Worm (Caenorhabditis elegans): Measurements from ENCODE around the gene T28A11.17.

Gene T28A11.17

DNA sequence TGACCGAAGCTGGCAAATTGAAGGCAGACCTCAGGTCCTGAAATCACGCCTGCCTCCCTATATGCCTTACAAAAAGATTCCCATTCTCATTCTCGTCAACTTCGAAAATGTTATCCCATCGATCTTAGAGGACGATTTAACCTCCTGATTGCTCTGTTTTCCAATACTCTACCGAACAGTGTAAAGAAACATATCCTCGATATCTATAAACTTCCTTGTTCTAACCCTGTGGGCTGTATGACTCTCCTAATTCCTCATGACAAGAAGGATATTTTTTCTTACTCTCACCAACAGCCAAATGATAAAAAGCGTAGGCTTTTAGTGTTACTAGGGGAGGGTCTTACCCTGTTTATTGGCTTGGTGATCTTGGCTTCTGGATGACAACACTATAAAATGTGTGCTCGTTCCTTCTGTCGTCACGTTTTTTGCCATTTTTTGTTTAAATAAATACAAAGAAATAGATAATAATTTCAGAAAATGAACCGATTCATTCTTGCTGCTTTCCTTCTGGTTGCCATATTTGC lies 7.5 kb upstream of the T28A11.17 start, which contains the start of gene T28A11.4:
Gene T28A11.4 (plus strand): TSS at position 474 of the 524 bp plus-strand sequence.
- TF ChIP-seq nhr-27 (tag; optimal IDR thresholded peaks at IDR 0.05): no peak
- TF ChIP-seq akir-1 (GFP tag; optimal IDR thresholded peaks at IDR 0.05): no peak
- no peak for TF ChIP-seq lsy-27 (tag; optimal IDR thresholded peaks at IDR 0.05; ENCODE audit: borderline replicate concordance, insufficient read depth)

ce11 chrV:3273156-3273555 lies 7.1 kb upstream of the T28A11.17 start, which contains the start of gene T28A11.20:
Gene T28A11.20, minus strand, starts transcription at chrV:3273256.
- TF ChIP-seq F52B5.7 (tag; optimal IDR thresholded peaks at IDR 0.05): no peak
- no peak for TF ChIP-seq snpc-4 (GFP tag; optimal IDR thresholded peaks at IDR 0.05)
- no peak for TF ChIP-seq snpc-4 (tag; optimal IDR thresholded peaks at IDR 0.05)
- no peak for TF ChIP-seq ztf-28 (GFP tag; IDR thresholded peaks at IDR 0.05)
- no peak for TF ChIP-seq K12H6.12 (tag; optimal IDR thresholded peaks at IDR 0.05)
- TF ChIP-seq ekl-4 (GFP tag; IDR thresholded peaks at IDR 0.05): no peak
- TF ChIP-seq attf-3 (GFP tag; conservative IDR thresholded peaks at IDR 0.05): no peak
- TF ChIP-seq bed-1 (GFP tag; IDR thresholded peaks at IDR 0.05): no peak
- no peak for TF ChIP-seq ccch-3 (GFP tag; optimal IDR thresholded peaks at IDR 0.05)
- TF ChIP-seq B0019.2 (GFP tag; conservative IDR thresholded peaks at IDR 0.05): no peak
- TF ChIP-seq lir-1 (GFP tag; conservative IDR thresholded peaks at IDR 0.05): no peak
- TF ChIP-seq hrde-1 (tag; optimal IDR thresholded peaks at IDR 0.05; ENCODE audit: borderline replicate concordance): no peak
- no peak for TF ChIP-seq lag-1 (GFP tag; IDR thresholded peaks at IDR 0.05)
- no peak for TF ChIP-seq F55B11.4 (tag; optimal IDR thresholded peaks at IDR 0.05; ENCODE audit: borderline replicate concordance, insufficient read depth)
- no peak for TF ChIP-seq F57A8.1 (GFP tag; optimal IDR thresholded peaks at IDR 0.05)
- no peak for TF ChIP-seq snpc-1.3 (tag; optimal IDR thresholded peaks at IDR 0.05; ENCODE audit: insufficient read depth)
- no peak for TF ChIP-seq mel-28 (tag; optimal IDR thresholded peaks at IDR 0.05; ENCODE audit: borderline replicate concordance)
- TF ChIP-seq ztf-26 (tag; optimal IDR thresholded peaks at IDR 0.05): no peak

DNA sequence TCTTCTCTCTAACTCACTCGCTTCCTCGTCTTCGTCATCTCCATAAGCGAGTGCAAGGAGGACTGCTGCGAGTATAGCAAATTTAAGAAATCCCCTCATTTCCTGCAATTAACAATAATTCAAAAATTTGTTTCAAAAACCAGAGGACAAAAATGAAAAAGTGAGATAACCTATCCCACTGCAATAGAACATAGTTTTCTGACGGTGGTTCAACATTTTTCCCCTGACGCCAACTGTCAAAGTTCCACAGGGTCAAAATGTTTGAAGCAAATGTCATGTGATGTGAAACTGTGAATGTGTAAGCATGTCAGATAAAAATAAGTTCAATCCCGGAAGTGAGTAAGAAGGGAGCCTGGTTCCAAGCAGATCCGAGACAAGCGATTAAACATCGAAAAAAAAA lies 3.3 kb upstream of the T28A11.17 start, which contains the start of gene T28A11.19:
Gene T28A11.19 (minus strand): TSS at position 108 of the 400 bp plus-strand sequence.
- no peak for TF ChIP-seq F52B5.7 (tag; optimal IDR thresholded peaks at IDR 0.05)
- TF ChIP-seq Y79H2A.3 (GFP tag; conservative IDR thresholded peaks at IDR 0.05): no peak
- TF ChIP-seq chd-7 (tag; optimal IDR thresholded peaks at IDR 0.05): no peak
- no peak for TF ChIP-seq lir-1 (GFP tag; conservative IDR thresholded peaks at IDR 0.05)
- TF ChIP-seq dox-1 (GFP tag; IDR thresholded peaks at IDR 0.05): no peak
- TF ChIP-seq F55B11.4 (tag; optimal IDR thresholded peaks at IDR 0.05; ENCODE audit: borderline replicate concordance, insufficient read depth): no peak
- no peak for TF ChIP-seq F23B12.7 (tag; optimal IDR thresholded peaks at IDR 0.05; ENCODE audit: insufficient read depth)
- TF ChIP-seq F49E8.2 (tag; optimal IDR thresholded peaks at IDR 0.05; ENCODE audit: insufficient read depth): no peak
- TF ChIP-seq ceh-79 (tag; optimal IDR thresholded peaks at IDR 0.05): no peak

DNA sequence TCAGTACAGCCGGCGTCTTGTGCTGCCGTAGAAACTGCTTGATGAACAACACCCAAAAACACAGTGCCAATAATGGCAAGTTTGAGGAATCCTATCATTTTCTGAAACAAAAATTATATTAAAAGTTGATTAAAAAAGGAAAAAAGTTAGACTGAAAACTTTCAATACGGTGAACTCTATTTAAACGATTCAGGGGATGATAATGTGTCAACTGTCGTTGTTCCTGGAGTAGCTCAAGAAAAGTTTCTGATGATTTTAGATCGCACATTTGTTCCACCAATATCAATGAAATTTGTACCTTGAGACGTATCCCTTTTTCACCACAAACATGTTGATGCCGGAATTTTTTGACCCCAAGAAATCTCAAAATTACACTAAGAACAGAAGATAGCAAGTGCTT lies 1.9 kb upstream of the T28A11.17 start, which contains the start of gene T28A11.18:
Gene T28A11.18 (minus strand): TSS at position 101 of the 400 bp plus-strand sequence.
- TF ChIP-seq ztf-3 (GFP tag; optimal IDR thresholded peaks at IDR 0.05) (no peak), F49E8.2 (tag; optimal IDR thresholded peaks at IDR 0.05; ENCODE audit: insufficient read depth) (no peak), dpff-1 (tag; optimal IDR thresholded peaks at IDR 0.05) (no peak), madf-8 (GFP tag; conservative IDR thresholded peaks at IDR 0.05) (no peak), mes-4 (tag; optimal IDR thresholded peaks at IDR 0.05) (no peak), madf-10 (tag; optimal IDR thresholded peaks at IDR 0.05) (no peak), unc-62 (GFP tag; optimal IDR thresholded peaks at IDR 0.05) (no peak), hsf-1 (GFP tag; IDR thresholded peaks at IDR 0.05) (no peak), unc-130 (GFP tag; optimal IDR thresholded peaks at IDR 0.05) (no peak)
